Worm (Caenorhabditis elegans) whole organism, late embryonic: ENCODE results near the gene H24K24.2.

Experiments used
- ceh-9 ChIP-seq: sonication (generic microtip); optimal IDR thresholded peaks from 2 replicates; lab custom pipeline; 2016; ENCODE audit warnings: mild to moderate bottlenecking, missing genetic modification characterization, inconsistent platforms, missing compliant biosample characterization
- fax-1 ChIP-seq: sonication (generic microtip); optimal IDR thresholded peaks from 2 replicates; lab custom pipeline; 2016; ENCODE audit warnings: missing genotype, missing genetic modification characterization, missing compliant biosample characterization
- fkh-10 ChIP-seq: fragments of 150-350 bp; optimal IDR thresholded peaks from 2 replicates; lab custom pipeline; 2014; ENCODE audit warnings: missing biosample characterization, missing genetic modification reagents, missing genetic modification characterization
- pha-4 ChIP-seq: fragments of 150-350 bp; optimal IDR thresholded peaks from 2 replicates; lab custom pipeline; 2018; ENCODE audit warnings: missing biosample characterization, missing genetic modification reagents, missing genetic modification characterization
- unc-42 ChIP-seq: sonication (generic microtip); optimal IDR thresholded peaks from 2 replicates; lab custom pipeline; 2016; ENCODE audit warnings: missing genotype, missing genetic modification characterization, missing compliant biosample characterization

DNA sequence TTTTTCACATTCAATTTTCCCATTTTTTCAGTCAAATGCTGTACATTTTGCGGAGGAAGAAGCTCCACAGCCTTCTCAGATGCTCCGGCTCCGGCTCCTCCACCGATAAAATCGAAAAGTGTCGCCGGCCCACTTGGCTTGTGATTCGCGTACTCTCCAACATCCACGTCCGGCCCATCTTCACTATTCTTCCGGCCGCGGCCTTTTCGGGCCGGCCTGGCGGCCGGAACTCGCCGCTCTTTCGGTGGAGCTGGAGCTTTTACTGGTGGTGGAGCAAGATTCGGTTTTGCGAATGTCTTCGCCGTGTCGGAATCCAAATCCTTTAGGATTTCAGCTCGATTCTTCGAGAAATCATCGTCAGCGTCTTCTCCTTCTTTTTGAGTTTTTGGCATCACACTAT, 25.0 kb downstream of the H24K24.2 start:
- TF ChIP-seq pha-4 (tag; lab: Kevin White, UChicago) (no peak), unc-42 (tag; lab: Kevin White, UChicago) (no peak), ceh-9 (tag; lab: Kevin White, UChicago) (no peak), fkh-10 (GFP tag; lab: Kevin White, UChicago) (no peak), fax-1 (tag; lab: Kevin White, UChicago) (no peak)
